Fruit fly (Drosophila melanogaster) whole organism, embryonic: ENCODE data around the gene comm.

ENCODE experiments used
- Asciz ChIP-seq: fragments of 200-800 bp; sonication (Bioruptor generic); optimal IDR thresholded peaks from 2 replicates; lab custom pipeline; 2017; ENCODE audit warnings: missing biosample characterization, mild to moderate bottlenecking, missing genetic modification characterization, missing genetic modification reagents
- Awh ChIP-seq: fragments of 200-800 bp; sonication (Bioruptor generic); IDR thresholded peaks from 2 replicates; pipeline ENCODE4, ENCODE4 v1.3.6; 2022; ENCODE audit warnings: missing biosample characterization, missing genetic modification characterization
- Bdp1 ChIP-seq: fragments of 200-800 bp; sonication (Bioruptor generic); optimal IDR thresholded peaks from 3 replicates; lab custom pipeline; 2016; ENCODE audit warnings: missing biosample characterization, missing genetic modification characterization
- CG10543 ChIP-seq: fragments of 200-800 bp; sonication (Bioruptor generic); optimal IDR thresholded peaks from 3 replicates; lab custom pipeline; 2017; ENCODE audit warnings: missing biosample characterization, mild to moderate bottlenecking, missing genetic modification characterization, moderate library complexity
- CG10979 ChIP-seq: fragments of 200-800 bp; sonication (Bioruptor generic); optimal IDR thresholded peaks from 2 replicates; lab custom pipeline; 2018; ENCODE audit warnings: missing biosample characterization, mild to moderate bottlenecking, missing genetic modification characterization, moderate library complexity
- CG11085 ChIP-seq: fragments of 200-800 bp; sonication (Bioruptor generic); IDR thresholded peaks from 2 replicates; pipeline ENCODE4 v1.3.6; 2022; ENCODE audit warnings: missing biosample characterization, missing genetic modification characterization
- CG13123 ChIP-seq: fragments of 200-800 bp; sonication (Bioruptor generic); optimal IDR thresholded peaks from 2 replicates; lab custom pipeline; 2016; ENCODE audit warnings: missing biosample characterization, missing genetic modification characterization
- CG15514 ChIP-seq: fragments of 200-800 bp; sonication (Bioruptor generic); optimal IDR thresholded peaks from 3 replicates; lab custom pipeline; 2017; ENCODE audit warnings: missing biosample characterization, missing genetic modification characterization, mild to moderate bottlenecking, moderate library complexity, missing genetic modification reagents
- CG15601 ChIP-seq: fragments of 200-800 bp; sonication (Bioruptor generic); optimal IDR thresholded peaks from 3 replicates; lab custom pipeline; 2019; ENCODE audit warnings: missing biosample characterization, mild to moderate bottlenecking, missing genetic modification characterization, moderate library complexity
- CG1647 ChIP-seq: fragments of 200-800 bp; sonication (Bioruptor generic); optimal IDR thresholded peaks from 3 replicates; lab custom pipeline; 2016; ENCODE audit warnings: missing biosample characterization, missing genetic modification characterization
- CG16813 ChIP-seq: fragments of 200-800 bp; sonication (Bioruptor generic); IDR thresholded peaks from 3 replicates; pipeline ENCODE4 v1.3.6; 2022; ENCODE audit warnings: missing biosample characterization, missing genetic modification characterization; ENCODE audit not compliant: partially characterized antibody
- CG2129 ChIP-seq: fragments of 200-800 bp; sonication (Bioruptor generic); IDR thresholded peaks from 2 replicates; pipeline ENCODE4 v1.3.6; 2022; ENCODE audit warnings: missing biosample characterization, missing genetic modification characterization; ENCODE audit not compliant: partially characterized antibody
- CG2678 ChIP-seq: fragments of 200-800 bp; sonication (Bioruptor generic); optimal IDR thresholded peaks from 3 replicates; lab custom pipeline; 2019; ENCODE audit warnings: missing biosample characterization, mild to moderate bottlenecking, missing genetic modification characterization, moderate library complexity
- CG3065 ChIP-seq: fragments of 200-800 bp; sonication (Bioruptor generic); optimal IDR thresholded peaks from 2 replicates; lab custom pipeline; 2016; ENCODE audit warnings: missing biosample characterization, missing genetic modification characterization
- CG31441 ChIP-seq: fragments of 200-800 bp; sonication (Bioruptor generic); IDR thresholded peaks from 2 replicates; pipeline ENCODE4 v1.3.6; 2022; ENCODE audit warnings: missing biosample characterization, missing genetic modification characterization
- CG4404 ChIP-seq: fragments of 200-800 bp; sonication (Bioruptor generic); IDR thresholded peaks from 2 replicates; pipeline ENCODE4 v1.3.6; 2022; ENCODE audit warnings: missing biosample characterization, missing genetic modification characterization
- CG4854 ChIP-seq: fragments of 200-800 bp; sonication (Bioruptor generic); optimal IDR thresholded peaks from 2 replicates; lab custom pipeline; 2016; ENCODE audit warnings: missing biosample characterization, missing genetic modification characterization, inconsistent platforms
- CG7372 ChIP-seq: fragments of 200-800 bp; sonication (Bioruptor generic); IDR thresholded peaks from 2 replicates; pipeline ENCODE4 v1.3.6; 2022; ENCODE audit warnings: missing biosample characterization, missing genetic modification characterization
- CG7839 ChIP-seq: fragments of 200-800 bp; sonication (Bioruptor generic); optimal IDR thresholded peaks from 3 replicates; lab custom pipeline; 2018; ENCODE audit warnings: missing biosample characterization, mild to moderate bottlenecking, missing genetic modification characterization, moderate library complexity
- CG8281 ChIP-seq: fragments of 200-800 bp; sonication (Bioruptor generic); optimal IDR thresholded peaks from 2 replicates; lab custom pipeline; 2018; ENCODE audit warnings: missing biosample characterization, mild to moderate bottlenecking, missing genetic modification characterization, moderate library complexity
- E2f2 ChIP-seq: fragments of 200-800 bp; sonication (Bioruptor generic); IDR thresholded peaks from 2 replicates; pipeline ENCODE4 v1.3.6; 2022; ENCODE audit warnings: missing biosample characterization, missing genetic modification characterization
- Hmr ChIP-seq: fragments of 200-800 bp; sonication (Bioruptor generic); optimal IDR thresholded peaks from 3 replicates; lab custom pipeline; 2017; ENCODE audit warnings: mild to moderate bottlenecking, missing biosample characterization, missing genetic modification reagents, missing genetic modification characterization
- Hsf ChIP-seq: fragments of 200-800 bp; sonication (Bioruptor generic); optimal IDR thresholded peaks from 3 replicates; lab custom pipeline; 2016; ENCODE audit warnings: missing biosample characterization, missing genetic modification characterization
- NfI ChIP-seq: fragments of 200-800 bp; sonication (Bioruptor generic); optimal IDR thresholded peaks from 3 replicates; lab custom pipeline; 2018; ENCODE audit warnings: missing biosample characterization, mild to moderate bottlenecking, missing genetic modification characterization, moderate library complexity
- Optix ChIP-seq: fragments of 200-800 bp; sonication (Bioruptor generic); IDR thresholded peaks from 3 replicates; pipeline ENCODE4 v1.3.6; 2022; ENCODE audit warnings: missing biosample characterization, missing genetic modification characterization
- Sin3A ChIP-seq: fragments of >200 bp; optimal IDR thresholded peaks from 2 replicates; lab custom pipeline; 2018
- Sry-β ChIP-seq: fragments of 200-800 bp; sonication (Bioruptor generic); optimal IDR thresholded peaks from 2 replicates; lab custom pipeline; 2018; ENCODE audit warnings: missing biosample characterization, mild to moderate bottlenecking, missing genetic modification characterization, moderate library complexity
- Xrp1 ChIP-seq: fragments of 200-800 bp; sonication (Bioruptor generic); IDR thresholded peaks from 2 replicates; pipeline ENCODE4 v1.3.6; 2022; ENCODE audit warnings: missing biosample characterization, missing genetic modification characterization
- bcd ChIP-seq: fragments of 200-800 bp; sonication (Bioruptor generic); optimal IDR thresholded peaks from 2 replicates; lab custom pipeline; 2017; ENCODE audit warnings: missing biosample characterization, mild to moderate bottlenecking, missing genetic modification characterization
- chinmo ChIP-seq: fragments of 200-800 bp; sonication (Bioruptor generic); IDR thresholded peaks from 4 replicates; pipeline ENCODE4 v1.3.6; 2022; ENCODE audit warnings: missing biosample characterization, missing genetic modification characterization; ENCODE audit not compliant: partially characterized antibody
- emc ChIP-seq: fragments of 200-800 bp; sonication (Bioruptor generic); optimal IDR thresholded peaks from 2 replicates; lab custom pipeline; 2016; ENCODE audit warnings: missing biosample characterization, missing genetic modification characterization
- en ChIP-seq: fragments of 200-800 bp; sonication (Bioruptor generic); optimal IDR thresholded peaks from 2 replicates; lab custom pipeline; 2016; ENCODE audit warnings: missing biosample characterization, missing genetic modification characterization
- h ChIP-seq: fragments of >200 bp; optimal IDR thresholded peaks from 2 replicates; lab custom pipeline; 2017
- hb ChIP-seq: fragments of 200-800 bp; sonication (Bioruptor generic); IDR thresholded peaks from 3 replicates; pipeline ENCODE4 v1.3.6; 2022; ENCODE audit warnings: missing biosample characterization, missing genetic modification characterization; ENCODE audit not compliant: partially characterized antibody
- hth ChIP-seq: fragments of >200 bp; optimal IDR thresholded peaks from 2 replicates; lab custom pipeline; 2017; ENCODE audit warnings: inconsistent platforms
- klu ChIP-seq: fragments of 200-800 bp; sonication (Bioruptor generic); IDR thresholded peaks from 2 replicates; pipeline ENCODE4 v1.3.6; 2022; ENCODE audit warnings: missing biosample characterization, missing genetic modification characterization
- lbe ChIP-seq: fragments of 200-800 bp; sonication (Bioruptor generic); optimal IDR thresholded peaks from 2 replicates; lab custom pipeline; 2016; ENCODE audit warnings: missing biosample characterization, mild to moderate bottlenecking, missing genetic modification characterization
- nau ChIP-seq: fragments of 200-800 bp; sonication (Bioruptor generic); optimal IDR thresholded peaks from 3 replicates; lab custom pipeline; 2017; ENCODE audit warnings: missing biosample characterization, mild to moderate bottlenecking, missing genetic modification characterization, missing genetic modification reagents
- nerfin-1 ChIP-seq: fragments of 200-800 bp; sonication (Bioruptor generic); optimal IDR thresholded peaks from 3 replicates; lab custom pipeline; 2019; ENCODE audit warnings: missing biosample characterization, mild to moderate bottlenecking, missing genetic modification characterization, moderate library complexity
- nmo ChIP-seq: fragments of 200-800 bp; sonication (Bioruptor generic); optimal IDR thresholded peaks from 2 replicates; lab custom pipeline; 2018; ENCODE audit warnings: missing biosample characterization, mild to moderate bottlenecking, missing genetic modification characterization, moderate library complexity
- pfk ChIP-seq: fragments of 200-800 bp; sonication (Bioruptor generic); optimal IDR thresholded peaks from 2 replicates; lab custom pipeline; 2018; ENCODE audit warnings: missing biosample characterization, mild to moderate bottlenecking, missing genetic modification characterization, moderate library complexity
- pita ChIP-seq: fragments of 200-800 bp; sonication (Bioruptor generic); optimal IDR thresholded peaks from 2 replicates; lab custom pipeline; 2017; ENCODE audit warnings: missing biosample characterization, mild to moderate bottlenecking, missing genetic modification characterization
- repo ChIP-seq: fragments of 200-800 bp; sonication (Bioruptor generic); optimal IDR thresholded peaks from 2 replicates; lab custom pipeline; 2016; ENCODE audit warnings: missing biosample characterization, missing genetic modification characterization
- scrt ChIP-seq: fragments of 200-800 bp; sonication (Bioruptor generic); optimal IDR thresholded peaks from 2 replicates; lab custom pipeline; 2018; ENCODE audit warnings: missing biosample characterization, mild to moderate bottlenecking, missing genetic modification characterization, moderate library complexity
- shn ChIP-seq: fragments of 200-800 bp; sonication (Bioruptor generic); optimal IDR thresholded peaks from 3 replicates; lab custom pipeline; 2016; ENCODE audit warnings: missing biosample characterization, missing genetic modification characterization
- so ChIP-seq: fragments of 200-800 bp; sonication (Bioruptor generic); IDR thresholded peaks from 3 replicates; pipeline ENCODE4 v1.3.6; 2022; ENCODE audit warnings: missing biosample characterization, missing genetic modification characterization
- sqz ChIP-seq: fragments of 200-800 bp; sonication (Bioruptor generic); optimal IDR thresholded peaks from 3 replicates; lab custom pipeline; 2018; ENCODE audit warnings: missing biosample characterization, mild to moderate bottlenecking, missing genetic modification characterization
- sr ChIP-seq: fragments of 200-800 bp; sonication (Bioruptor generic); IDR thresholded peaks from 3 replicates; pipeline ENCODE4 v1.3.6; 2022; ENCODE audit warnings: missing biosample characterization, missing genetic modification characterization
- ssp ChIP-seq: fragments of 200-800 bp; sonication (Bioruptor generic); IDR thresholded peaks from 2 replicates; pipeline ENCODE4 v1.3.6; 2022; ENCODE audit warnings: missing biosample characterization, missing genetic modification characterization
- unpg ChIP-seq: fragments of 200-800 bp; sonication (Bioruptor generic); optimal IDR thresholded peaks from 3 replicates; lab custom pipeline; 2018; ENCODE audit warnings: missing biosample characterization, mild to moderate bottlenecking, missing genetic modification characterization, moderate library complexity
- vfl ChIP-seq: fragments of 200-800 bp; sonication (Bioruptor generic); optimal IDR thresholded peaks from 2 replicates; lab custom pipeline; 2016; ENCODE audit warnings: missing biosample characterization, missing genetic modification characterization
- yki ChIP-seq: fragments of >200 bp; optimal IDR thresholded peaks from 3 replicates; lab custom pipeline; 2018
- z ChIP-seq: fragments of 200-800 bp; sonication (Bioruptor generic); IDR thresholded peaks from 3 replicates; pipeline ENCODE4 v1.3.6; 2022; ENCODE audit warnings: missing biosample characterization, missing genetic modification characterization

The comm gene

DNA sequence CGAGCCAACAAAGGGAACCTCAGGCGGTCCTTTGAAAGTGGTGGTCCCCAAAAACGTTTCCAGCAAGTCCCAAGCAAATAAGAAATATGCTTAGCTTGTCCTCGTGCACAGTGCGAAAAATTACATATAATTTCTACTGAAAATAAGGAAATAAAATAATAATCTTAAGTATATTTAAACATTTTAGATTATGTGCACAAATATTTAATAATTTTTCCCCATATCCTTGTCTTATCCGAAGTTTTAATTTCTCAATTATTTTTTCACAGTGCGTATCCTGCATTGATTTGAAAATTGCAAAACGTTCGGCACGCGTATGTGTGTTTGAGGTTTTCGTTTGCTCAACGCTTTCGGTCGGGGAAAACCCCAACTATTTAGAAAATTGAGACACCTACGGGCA is 43.3 kb upstream of the comm start (continued):
- TF ChIP-seq klu (no peak), so (GFP tag; lab: Robert Waterston, UW) (no peak), CG4404 (GFP tag; lab: Robert Waterston, UW) (peak; percentile 24; the same call in 1 of the 2 replicates), emc (GFP tag; lab: Kevin White, UChicago) (no peak), CG16813 (GFP tag; lab: Robert Waterston, UW) (no peak), Asciz (GFP tag; lab: Kevin White, UChicago) (no peak), CG10979 (tag; lab: Kevin White, UChicago) (no peak), CG13123 (GFP tag; lab: Kevin White, UChicago) (no peak), hb (GFP tag; lab: Robert Waterston, UW) (no peak), NfI (GFP tag; lab: Kevin White, UChicago) (no peak), ssp (GFP tag; lab: Robert Waterston, UW) (no peak), hth (no peak), CG3065 (no peak), nmo (no peak), shn (GFP tag; lab: Kevin White, UChicago) (no peak), CG31441 (GFP tag; lab: Robert Waterston, UW) (0 out of 2 replicates have a peak, but pooled peaks have one; percentile 18), sr (GFP tag; lab: Robert Waterston, UW) (no peak), CG10543 (GFP tag; lab: Kevin White, UChicago) (no peak), z (no peak), Optix (GFP tag; lab: Robert Waterston, UW) (no peak), Hsf (GFP tag; lab: Kevin White, UChicago) (no peak), CG7372 (GFP tag; lab: Robert Waterston, UW) (no peak), Hmr (GFP tag; lab: Kevin White, UChicago) (peak; percentile 26), CG15601 (tag; lab: Kevin White, UChicago) (no peak), pita (GFP tag; lab: Kevin White, UChicago) (no peak), Bdp1 (GFP tag; lab: Kevin White, UChicago) (no peak), nau (GFP tag; lab: Kevin White, UChicago) (no peak), Xrp1 (GFP tag; lab: Robert Waterston, UW) (peak; percentile 18; the same call in 1 of the 2 replicates), h (lab: Kevin White, UChicago) (no peak), CG1647 (GFP tag; lab: Kevin White, UChicago) (no peak), CG11085 (GFP tag; lab: Robert Waterston, UW) (no peak), vfl (GFP tag; lab: Kevin White, UChicago) (no peak), en (GFP tag; lab: Kevin White, UChicago) (no peak), sqz (GFP tag; lab: Kevin White, UChicago) (no peak), yki (no peak), Sin3A (lab: Kevin White, UChicago) (no peak), nerfin-1 (tag; lab: Kevin White, UChicago) (no peak), E2f2 (GFP tag; lab: Robert Waterston, UW) (no peak), CG8281 (tag; lab: Kevin White, UChicago) (no peak), CG2129 (no peak), unpg (GFP tag; lab: Kevin White, UChicago) (peak; percentile 10), lbe (GFP tag; lab: Kevin White, UChicago) (no peak), scrt (GFP tag; lab: Kevin White, UChicago) (no peak), Sry-β (GFP tag; lab: Kevin White, UChicago) (no peak), CG4854 (GFP tag; lab: Kevin White, UChicago) (no peak), bcd (no peak), chinmo (GFP tag; lab: Robert Waterston, UW) (no peak), CG15514 (GFP tag; lab: Kevin White, UChicago) (no peak), CG2678 (tag; lab: Kevin White, UChicago) (peak; percentile 28), CG7839 (tag; lab: Kevin White, UChicago) (peak; percentile 27), Awh (no peak), repo (GFP tag; lab: Kevin White, UChicago) (no peak), pfk (GFP tag; lab: Kevin White, UChicago) (no peak)
